Fruit fly (Drosophila melanogaster): Measurements from ENCODE around the gene CG17141.

Gene CG17141

dm6 chr3R:22727456-22727833 lies 20.0 kb downstream of the CG17141 start:
- no peak for TF ChIP-seq CG8478 (optimal IDR thresholded peaks at IDR 0.05)
- TF ChIP-seq CTCF (optimal IDR thresholded peaks at IDR 0.05): no peak

DNA sequence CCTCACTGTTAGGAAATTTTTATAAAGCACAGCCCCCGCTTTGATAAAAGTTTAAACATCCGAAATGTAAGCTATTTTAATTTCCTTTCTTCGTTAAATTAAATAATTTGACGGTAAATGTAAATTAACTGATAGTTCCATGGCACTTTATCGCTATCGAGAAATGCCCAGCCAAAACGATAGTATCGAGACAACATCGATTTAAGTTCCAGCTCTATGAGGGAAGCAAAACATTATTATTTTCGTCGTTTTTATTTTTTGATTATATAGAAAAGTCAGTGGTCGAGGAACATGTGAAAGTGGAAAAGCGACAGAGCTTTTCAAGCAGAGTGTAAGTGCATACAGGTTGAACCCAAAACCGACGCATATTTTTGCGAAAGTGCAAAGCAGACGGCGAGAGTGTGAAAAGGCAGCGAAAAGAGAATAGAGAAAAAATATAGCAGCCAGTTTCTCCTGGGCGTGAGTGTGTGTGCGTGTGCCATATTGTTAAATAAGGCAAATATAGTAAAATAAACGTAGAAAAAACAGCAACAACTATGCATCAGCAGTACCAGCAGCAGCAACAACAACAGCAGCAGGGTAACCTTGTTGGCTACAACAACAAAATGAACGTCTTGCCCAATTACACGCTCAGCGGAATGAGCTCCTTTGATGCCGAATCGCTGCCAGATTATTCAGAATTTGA lies 20.5 kb downstream of the CG17141 start, which contains the start of gene CG45049:
Gene CG45049 (plus strand): TSS at position 197 of the 685 bp plus-strand sequence.
- no peak for TF ChIP-seq CG8478 (optimal IDR thresholded peaks at IDR 0.05)
- TF ChIP-seq CTCF (optimal IDR thresholded peaks at IDR 0.05): no peak

DNA sequence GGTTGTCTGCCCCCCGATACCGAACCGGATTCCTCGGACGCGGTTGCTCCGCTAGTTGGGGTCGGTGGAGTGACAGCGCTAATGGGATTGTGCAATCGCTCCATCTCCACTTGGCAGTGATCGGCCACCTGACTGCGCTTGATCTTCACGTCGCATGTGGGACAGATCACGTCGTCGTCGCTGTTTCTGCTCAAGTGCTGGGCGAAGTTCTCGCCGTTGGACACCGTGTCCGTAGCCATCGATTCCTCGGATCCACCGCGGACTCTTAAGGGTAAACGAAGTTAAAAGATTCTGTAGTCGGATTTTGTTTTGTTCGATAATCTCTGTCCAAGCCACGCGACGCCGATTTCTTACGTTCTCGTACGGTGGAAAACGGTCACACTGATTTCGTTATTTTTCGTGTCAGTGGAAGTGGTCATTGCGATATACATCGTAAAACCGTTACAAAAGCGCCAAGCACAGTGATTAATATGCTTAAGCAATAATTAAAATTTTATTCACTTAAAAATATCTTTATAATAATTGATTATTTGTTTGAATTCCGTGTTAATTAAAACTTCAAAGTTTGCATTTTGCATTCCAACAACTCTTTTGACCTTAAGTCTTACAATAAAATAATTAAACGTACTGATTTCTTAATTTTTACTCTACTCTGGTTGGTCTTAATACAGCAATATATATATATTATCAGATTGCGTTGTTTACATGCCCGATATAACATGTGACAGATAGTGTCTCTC lies 21.2 kb downstream of the CG17141 start, which contains the start of gene RNF220:
Gene RNF220 (minus strand): TSS at position 384 of the 740 bp plus-strand sequence.
- TF ChIP-seq CTCF (optimal IDR thresholded peaks at IDR 0.05) (peak; percentile 2 to 34), CG8478 (optimal IDR thresholded peaks at IDR 0.05) (no peak)

DNA sequence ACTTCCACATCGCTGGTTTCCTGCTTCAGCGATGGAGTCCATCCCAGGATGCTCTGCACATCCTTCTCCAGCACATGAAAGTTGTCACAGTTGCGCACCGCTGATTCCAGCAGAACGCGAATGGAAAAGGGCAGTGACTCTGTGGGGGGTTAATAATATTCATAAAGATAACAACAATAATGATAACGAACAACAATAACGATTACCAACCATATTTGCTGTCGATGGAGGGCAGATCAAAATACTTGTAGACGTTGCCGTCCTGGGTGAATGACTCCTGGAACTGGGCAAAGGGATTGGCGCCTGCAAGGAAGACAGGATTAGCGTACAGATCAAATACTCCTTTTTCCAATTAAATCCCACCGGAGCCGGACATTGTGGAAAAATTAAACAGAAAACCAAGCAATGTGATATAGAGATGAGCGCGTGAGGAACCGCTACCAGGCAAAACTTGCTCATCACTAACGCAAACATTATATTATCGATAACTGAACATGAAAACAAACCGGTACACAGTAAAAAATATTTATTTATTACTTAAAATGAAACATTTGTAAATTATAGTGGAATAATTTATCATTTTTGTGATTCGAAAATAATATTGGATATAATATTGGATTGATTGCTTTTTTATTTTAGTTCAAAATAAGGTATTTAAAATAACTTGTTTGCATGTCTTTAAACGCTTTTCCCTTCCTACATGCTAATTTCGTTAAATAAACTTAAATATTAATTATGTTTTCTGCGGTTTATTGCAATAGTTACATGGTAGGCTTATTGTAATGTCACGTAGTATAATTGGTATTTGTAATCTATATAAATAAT lies 23.0 kb downstream of the CG17141 start, which contains the start of gene Irp-1A:
Gene Irp-1A (minus strand): TSS at position 439 of the 825 bp plus-strand sequence.
- TF ChIP-seq CTCF (optimal IDR thresholded peaks at IDR 0.05): no peak
- no peak for TF ChIP-seq CG8478 (optimal IDR thresholded peaks at IDR 0.05)

dm6 chr3R:22720808-22721306 lies 26.5 kb downstream of the CG17141 start, which contains the start of gene wge:
TSS of gene wge (minus strand) at chr3R:22721150.
- TF ChIP-seq CTCF (optimal IDR thresholded peaks at IDR 0.05): peak in 1 of 2 experiments; percentile 21
- no peak for TF ChIP-seq CG8478 (optimal IDR thresholded peaks at IDR 0.05)

DNA sequence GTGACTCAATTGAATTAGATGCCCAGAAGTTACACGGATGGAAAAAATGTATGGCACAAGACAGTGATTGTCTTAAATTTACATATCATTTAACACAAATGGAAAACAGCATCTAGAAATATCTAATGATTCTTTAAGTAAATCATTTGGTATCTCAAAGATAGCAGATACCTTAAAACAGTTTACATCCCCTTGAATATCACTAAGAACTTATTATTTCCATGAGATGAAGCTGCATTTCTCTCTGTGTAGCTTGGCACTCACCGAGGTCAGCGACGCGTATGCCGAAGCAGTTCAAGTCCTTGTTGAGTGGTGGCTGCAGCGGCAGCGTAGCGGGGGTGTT lies 27.8 kb downstream of the CG17141 start:
- TF ChIP-seq CTCF (optimal IDR thresholded peaks at IDR 0.05): no peak
- no peak for TF ChIP-seq CG8478 (optimal IDR thresholded peaks at IDR 0.05)

DNA sequence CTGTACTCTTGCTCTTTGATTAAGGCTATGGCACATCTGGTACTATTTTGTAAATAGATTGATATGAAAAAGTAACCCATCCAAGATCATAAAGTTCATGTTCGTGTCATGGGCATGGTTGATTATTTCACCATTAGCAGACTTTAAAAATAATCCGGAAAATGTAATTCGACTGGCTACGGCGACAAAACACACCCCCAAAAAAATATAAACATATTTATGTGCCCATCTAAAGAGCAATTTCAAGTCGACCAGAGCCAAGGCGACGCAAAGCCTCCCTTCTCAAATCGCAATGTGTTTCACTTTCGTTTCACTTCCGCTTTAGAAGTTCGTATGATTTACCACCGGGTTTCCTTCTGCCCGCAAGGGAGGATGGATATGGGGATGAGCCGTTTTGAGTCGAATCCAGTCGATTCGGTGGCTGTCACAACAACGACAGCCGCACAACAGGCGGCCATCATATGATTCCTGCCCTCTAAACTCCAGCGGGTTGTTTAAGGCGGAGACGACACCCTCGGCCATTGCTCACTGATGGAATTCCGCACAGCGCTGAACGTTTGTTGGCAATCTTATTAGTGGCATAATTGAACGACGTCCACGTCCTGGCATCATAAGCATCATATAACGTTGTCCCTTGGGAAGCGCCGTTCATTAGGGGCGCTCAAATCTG lies 28.3 kb downstream of the CG17141 start:
- TF ChIP-seq CG8478 (optimal IDR thresholded peaks at IDR 0.05) (no peak), CTCF (optimal IDR thresholded peaks at IDR 0.05) (no peak)

dm6 chr3R:22718401-22718800 lies 29.0 kb downstream of the CG17141 start:
- no peak for TF ChIP-seq CG8478 (optimal IDR thresholded peaks at IDR 0.05)
- TF ChIP-seq CTCF (optimal IDR thresholded peaks at IDR 0.05): no peak

DNA sequence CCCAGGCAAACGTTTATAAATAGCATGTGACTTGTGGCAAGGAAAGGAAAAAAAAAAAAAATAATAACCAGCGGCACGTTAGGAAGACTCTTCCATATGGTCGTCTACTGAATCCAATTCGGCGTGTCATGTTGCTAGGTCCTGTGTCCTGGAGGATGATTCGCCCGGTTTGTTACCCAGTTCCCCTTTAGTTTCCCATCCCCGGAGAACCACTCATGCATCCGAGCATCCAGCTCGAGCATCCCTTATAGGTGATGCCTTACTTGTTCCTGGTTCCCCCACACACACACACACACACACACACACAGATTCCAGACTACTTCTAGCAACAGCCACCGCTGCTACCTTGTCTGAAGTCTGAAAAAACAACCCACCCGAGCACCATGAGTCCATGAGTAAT lies 29.5 kb downstream of the CG17141 start:
- TF ChIP-seq CTCF (optimal IDR thresholded peaks at IDR 0.05) (no peak), CG8478 (optimal IDR thresholded peaks at IDR 0.05) (no peak)

dm6 chr3R:22710662-22711061 lies 36.7 kb downstream of the CG17141 start, which contains the start of gene CG4907:
TSS of gene CG4907 (minus strand) at chr3R:22710762.
- no peak for TF ChIP-seq CG8478 (optimal IDR thresholded peaks at IDR 0.05)
- no peak for TF ChIP-seq CTCF (optimal IDR thresholded peaks at IDR 0.05)

DNA sequence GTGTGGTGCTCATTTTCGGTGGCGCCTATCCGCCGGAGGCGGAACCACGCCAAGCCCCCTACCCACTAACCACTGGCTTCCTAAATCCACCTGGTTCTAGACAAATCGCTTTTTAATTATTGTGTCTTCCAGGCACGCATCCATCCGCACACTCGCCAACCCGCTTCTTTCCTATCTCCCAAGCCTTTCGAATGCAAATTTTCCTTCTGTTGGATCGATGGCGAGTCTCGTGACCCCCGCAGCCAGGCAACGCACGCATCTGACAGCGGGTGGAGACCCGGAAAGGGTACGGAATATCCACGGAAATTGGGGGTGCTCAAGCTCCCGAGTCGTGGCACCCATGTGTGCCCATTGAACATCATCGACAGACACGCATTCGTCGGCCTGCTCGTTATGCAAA lies 40.2 kb downstream of the CG17141 start, which contains the start of gene CG13842:
Gene CG13842 (minus strand): TSS at position 101 of the 400 bp plus-strand sequence.
- no peak for TF ChIP-seq CTCF (optimal IDR thresholded peaks at IDR 0.05)
- TF ChIP-seq CG8478 (optimal IDR thresholded peaks at IDR 0.05): no peak

- TF ChIP-seq CG8478 (optimal IDR thresholded peaks at IDR 0.05) (no peak), CTCF (optimal IDR thresholded peaks at IDR 0.05) (no peak)
Observed at dm6 chr3R:22701793-22702192, 45.6 kb downstream of the CG17141 start, which contains the start of the genes CG6972 and CCAP. TSS of gene CG6972 (plus strand) at chr3R:22702007. TSS of gene CCAP (minus strand) at chr3R:22702084.

- TF ChIP-seq CG8478 (optimal IDR thresholded peaks at IDR 0.05): no peak
- no peak for TF ChIP-seq CTCF (optimal IDR thresholded peaks at IDR 0.05)
Observed at dm6 chr3R:22698208-22698607, 49.2 kb downstream of the CG17141 start, which contains the start of gene Cyp6d4. TSS of gene Cyp6d4 (plus strand) at chr3R:22698319.

Measured in S2 (cell line).